Worm (Caenorhabditis elegans) whole organism, L2 larva: ENCODE measurements around the gene nasp-2.

ENCODE experiments used
- egl-27 ChIP-seq: sonication (generic microtip); optimal IDR thresholded peaks from 3 replicates; lab custom pipeline; 2017; ENCODE audit warnings: missing biosample characterization, missing genetic modification reagents, missing genetic modification characterization
- snpc-4 ChIP-seq: fragments of 150-350 bp; optimal IDR thresholded peaks from 2 replicates; lab custom pipeline; 2014; ENCODE audit warnings: missing biosample characterization, missing genetic modification characterization
- unc-39 ChIP-seq: fragments of 150-350 bp; optimal IDR thresholded peaks from 2 replicates; lab custom pipeline; 2014; ENCODE audit warnings: missing biosample characterization, missing genetic modification characterization

DNA sequence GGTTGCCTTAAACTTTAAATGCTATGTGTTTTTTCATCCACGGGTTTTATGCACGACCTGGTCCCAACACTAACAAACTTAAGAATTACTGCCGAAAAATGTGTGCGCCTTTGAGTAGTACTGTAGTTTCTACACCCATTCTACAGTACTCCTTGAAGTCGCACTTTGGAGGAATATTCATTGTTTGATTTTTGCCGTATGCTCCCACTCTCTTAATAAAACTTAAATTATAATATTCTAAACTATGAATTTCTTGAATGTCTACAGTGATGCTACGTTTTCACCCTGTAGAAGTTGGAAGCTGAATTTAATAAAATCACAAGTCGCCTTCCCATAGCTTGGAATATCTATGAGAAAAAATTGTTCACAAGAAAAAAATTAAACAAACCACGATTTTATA lies 2.3 kb downstream of the nasp-2 start:
- TF ChIP-seq unc-39 (tag; lab: Kevin White, UChicago): no peak
- TF ChIP-seq snpc-4 (tag; lab: Kevin White, UChicago): no peak
- no peak for TF ChIP-seq egl-27 (tag; lab: Kevin White, UChicago)
